Fruit fly (Drosophila melanogaster) whole organism, prepupa: ENCODE measurements around the gene CG5390.

Experiments used
- CG11762 ChIP-seq: fragments of 200-800 bp; sonication (Bioruptor generic); optimal IDR thresholded peaks from 3 replicates; lab custom pipeline; 2016; ENCODE audit warnings: missing biosample characterization, missing genetic modification characterization; ENCODE audit not compliant: insufficient read depth
- CG31627 ChIP-seq: fragments of 200-800 bp; sonication (Bioruptor generic); optimal IDR thresholded peaks from 3 replicates; lab custom pipeline; 2016; ENCODE audit warnings: missing biosample characterization, missing genetic modification characterization
- CG3919 ChIP-seq: fragments of 200-800 bp; sonication (Bioruptor generic); optimal IDR thresholded peaks from 3 replicates; lab custom pipeline; 2016; ENCODE audit warnings: missing biosample characterization, missing genetic modification characterization
- CG6854 ChIP-seq: fragments of 200-800 bp; sonication (Bioruptor generic); optimal IDR thresholded peaks from 2 replicates; lab custom pipeline; 2017; ENCODE audit warnings: missing biosample characterization, mild to moderate bottlenecking, missing genetic modification characterization
- CG7368 ChIP-seq: fragments of 200-800 bp; sonication (Bioruptor generic); optimal IDR thresholded peaks from 3 replicates; lab custom pipeline; 2016; ENCODE audit warnings: missing biosample characterization, missing genetic modification characterization
- CG8119 ChIP-seq: fragments of 200-800 bp; sonication (Bioruptor generic); IDR thresholded peaks from 3 replicates; pipeline ENCODE4 v1.3.6; 2022; ENCODE audit warnings: missing biosample characterization, missing genetic modification characterization
- Eip78C ChIP-seq: fragments of 200-800 bp; sonication (Bioruptor generic); peaks from one replicate; lab custom pipeline; 2016; ENCODE audit warnings: missing biosample characterization, missing genetic modification characterization
- Hr38 ChIP-seq: sonication (Bioruptor generic); optimal IDR thresholded peaks from 2 replicates; lab custom pipeline; 2016; ENCODE audit warnings: missing biosample characterization, missing genetic modification characterization
- Hr39 ChIP-seq: fragments of 200-800 bp; sonication (Bioruptor generic); optimal IDR thresholded peaks from 2 replicates; lab custom pipeline; 2016; ENCODE audit warnings: missing biosample characterization, missing genetic modification characterization
- OdsH ChIP-seq: fragments of 200-800 bp; sonication (Bioruptor generic); optimal IDR thresholded peaks from 3 replicates; lab custom pipeline; 2016; ENCODE audit warnings: missing biosample characterization, missing genetic modification characterization
- Sox14 ChIP-seq: fragments of 200-800 bp; sonication (Bioruptor generic); optimal IDR thresholded peaks from 3 replicates; lab custom pipeline; 2016; ENCODE audit warnings: missing biosample characterization, missing genetic modification characterization
- achi ChIP-seq: fragments of 200-800 bp; sonication (Bioruptor generic); optimal IDR thresholded peaks from 3 replicates; lab custom pipeline; 2016; ENCODE audit warnings: missing biosample characterization, missing genetic modification characterization
- fd59A ChIP-seq: fragments of 200-800 bp; sonication (Bioruptor generic); optimal IDR thresholded peaks from 2 replicates; lab custom pipeline; 2017; ENCODE audit warnings: missing biosample characterization, mild to moderate bottlenecking, missing genetic modification characterization, missing genetic modification reagents

DNA sequence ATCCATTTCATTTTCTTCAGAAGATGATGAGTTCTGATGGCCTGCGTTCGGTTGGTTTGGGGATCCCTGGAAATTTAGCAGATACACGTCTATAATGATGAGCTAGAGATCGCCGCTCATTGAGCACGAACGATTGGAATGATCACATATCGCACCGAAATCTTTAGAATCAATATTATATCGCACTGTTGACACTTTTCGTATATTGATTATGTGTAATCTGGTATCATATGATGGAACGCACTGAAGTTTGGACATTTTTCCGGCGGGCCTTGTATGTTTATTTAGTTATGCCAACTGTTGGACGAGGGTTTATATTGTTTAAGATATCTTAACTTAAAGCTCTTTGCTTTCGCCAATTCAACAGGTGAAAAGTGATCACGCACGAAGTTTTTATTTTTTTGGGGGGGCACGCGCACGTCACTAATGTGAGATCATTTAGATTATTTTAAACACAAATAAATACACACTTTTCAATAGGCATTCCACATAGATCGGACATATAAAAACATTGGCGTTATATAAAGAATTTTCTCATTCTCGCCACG, 14.7 kb upstream of the CG5390 start:
- TF ChIP-seq Hr38 (GFP tag; lab: Kevin White, UChicago): no peak
- TF ChIP-seq Sox14 (GFP tag; lab: Kevin White, UChicago): no peak
- TF ChIP-seq CG6854 (GFP tag; lab: Kevin White, UChicago): no peak
- TF ChIP-seq CG7368: no peak
- TF ChIP-seq CG31627: no peak
- peak; percentile 71 for TF ChIP-seq Eip78C (GFP tag; lab: Kevin White, UChicago)
- no peak for TF ChIP-seq CG11762 (GFP tag; lab: Kevin White, UChicago)
- no peak for TF ChIP-seq CG3919 (GFP tag; lab: Kevin White, UChicago)
- TF ChIP-seq achi (GFP tag; lab: Kevin White, UChicago): no peak
- TF ChIP-seq OdsH (GFP tag; lab: Kevin White, UChicago): no peak
- TF ChIP-seq CG8119 (GFP tag; lab: Robert Waterston, UW): no peak
- no peak for TF ChIP-seq Hr39 (GFP tag; lab: Kevin White, UChicago)
- no peak for TF ChIP-seq fd59A (GFP tag; lab: Kevin White, UChicago)
